Worm (Caenorhabditis elegans) whole organism, young adult: ENCODE measurements around the gene srh-22.

Experiments
- B0019.2 ChIP-seq: fragments of 200-800 bp; sonication (Bioruptor generic); conservative IDR thresholded peaks from 2 replicates; pipeline ENCODE4 v1.3.6; 2022; ENCODE audit warnings: missing genetic modification reagents, missing genetic modification characterization, missing compliant biosample characterization
- F49E8.2 ChIP-seq: sonication (generic microtip); optimal IDR thresholded peaks from 3 replicates; lab custom pipeline; 2017; ENCODE audit warnings: missing genetic modification characterization, mild to moderate bottlenecking, missing compliant biosample characterization, antibody characterized with exemption, moderate library complexity; ENCODE audit not compliant: insufficient read depth
- die-1 ChIP-seq: sonication (generic microtip); optimal IDR thresholded peaks from 2 replicates; lab custom pipeline; 2016; ENCODE audit warnings: missing genotype, mild to moderate bottlenecking, missing genetic modification characterization, missing compliant biosample characterization
- dox-1 ChIP-seq: fragments of 200-800 bp; sonication (Bioruptor generic); IDR thresholded peaks from 2 replicates; pipeline ENCODE4 v1.3.6; 2022; ENCODE audit warnings: missing genetic modification reagents, missing genetic modification characterization, missing compliant biosample characterization
- gei-17 ChIP-seq: fragments of 200-800 bp; sonication (Bioruptor generic); optimal IDR thresholded peaks from 2 replicates; lab custom pipeline; 2018; ENCODE audit warnings: mild to moderate bottlenecking, missing genetic modification characterization, missing compliant biosample characterization
- him-1 ChIP-seq: sonication (generic microtip); optimal IDR thresholded peaks from 2 replicates; lab custom pipeline; 2016; ENCODE audit warnings: missing genotype, missing genetic modification reagents, missing genetic modification characterization, missing compliant biosample characterization
- let-526 ChIP-seq: fragments of 200-800 bp; sonication (Bioruptor generic); IDR thresholded peaks from 2 replicates; pipeline ENCODE4 v1.3.6; 2022; ENCODE audit warnings: missing genetic modification reagents, missing genetic modification characterization, missing compliant biosample characterization
- lin-35 ChIP-seq, 3 experiments: fragments of 150-350 bp in 2 of 3; sonication (generic microtip) in 1 of 3; optimal IDR thresholded peaks; 2 replicates each; lab custom pipeline; 2014 to 2018; ENCODE audit warnings: missing biosample characterization in 3 of 3, missing genetic modification characterization in 3 of 3, missing genetic modification reagents in 3 of 3
- lsy-27 ChIP-seq: sonication (generic microtip); optimal IDR thresholded peaks from 2 replicates; lab custom pipeline; 2017; ENCODE audit warnings: missing genetic modification characterization, mild to moderate bottlenecking, missing compliant biosample characterization, antibody characterized with exemption, missing genotype, borderline replicate concordance; ENCODE audit not compliant: insufficient read depth
- madf-10 ChIP-seq: sonication (generic microtip); optimal IDR thresholded peaks from 2 replicates; lab custom pipeline; 2016; ENCODE audit warnings: mild to moderate bottlenecking, missing genetic modification characterization, missing compliant biosample characterization
- nfyb-1 ChIP-seq: fragments of 200-800 bp; sonication (Bioruptor generic); IDR thresholded peaks from 2 replicates; pipeline ENCODE4 v1.3.6; 2022; ENCODE audit warnings: missing genetic modification reagents, missing genetic modification characterization, missing compliant biosample characterization
- snpc-4 ChIP-seq, 5 experiments: fragments of 150-350 bp in 1 of 5; sonication (generic microtip) in 4 of 5; optimal IDR thresholded peaks; 2 replicates each; lab custom pipeline; 2014 to 2018; ENCODE audit warnings: missing genetic modification characterization in 5 of 5, missing biosample characterization in 3 of 5, antibody characterized with exemption in 2 of 5, mild to moderate bottlenecking in 2 of 5, missing compliant biosample characterization in 2 of 5, missing genotype in 2 of 5, moderate library complexity in 2 of 5, missing genetic modification reagents in 1 of 5
- zfh-2 ChIP-seq: fragments of 200-800 bp; sonication (Bioruptor generic); conservative IDR thresholded peaks from 2 replicates; pipeline ENCODE4 v1.3.6; 2022; ENCODE audit warnings: missing genetic modification reagents, missing genetic modification characterization, missing compliant biosample characterization
- ztf-26 ChIP-seq: sonication (generic microtip); optimal IDR thresholded peaks from 2 replicates; lab custom pipeline; 2017; ENCODE audit warnings: missing genetic modification characterization, missing compliant biosample characterization

DNA sequence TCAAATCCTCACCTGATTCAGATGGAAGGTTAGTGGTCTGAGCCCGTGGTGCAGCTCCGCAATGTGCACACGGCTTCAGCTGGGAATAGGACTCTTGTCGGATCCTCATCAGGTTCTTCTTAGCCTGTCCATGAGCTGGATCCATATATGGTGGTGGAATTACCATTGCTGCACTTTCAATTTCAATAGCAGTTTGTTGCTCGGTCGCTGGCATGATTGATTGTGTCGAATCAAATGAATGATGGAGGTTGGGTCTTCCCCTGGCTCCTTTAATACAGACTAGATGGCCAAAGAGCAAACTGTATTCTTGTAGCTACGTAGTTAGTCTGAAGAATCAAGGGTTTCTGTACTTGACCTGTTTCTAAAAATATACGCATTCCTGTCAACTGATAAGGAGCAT, 10.7 kb downstream of the srh-22 start, which contains the start of gene C02E7.10:
- TF ChIP-seq gei-17 (GFP tag; lab: Kevin White, UChicago) = no peak
- no peak for TF ChIP-seq F49E8.2 (tag; lab: Kevin White, UChicago)
- TF ChIP-seq dox-1 = no peak
- TF ChIP-seq snpc-4 (GFP tag; optimal IDR thresholded peaks at IDR 0.05; lab: Kevin White, UChicago) = no peak
- TF ChIP-seq snpc-4 (tag; optimal IDR thresholded peaks at IDR 0.05; lab: Kevin White, UChicago) = no peak
- no peak for TF ChIP-seq nfyb-1 (GFP tag; lab: Robert Waterston, UW)
- TF ChIP-seq madf-10 (tag; lab: Kevin White, UChicago) = no peak
- TF ChIP-seq B0019.2 (GFP tag; lab: Robert Waterston, UW) = no peak
- TF ChIP-seq zfh-2 (GFP tag; lab: Robert Waterston, UW) = no peak
- no peak for TF ChIP-seq die-1
- TF ChIP-seq lin-35 (GFP tag; optimal IDR thresholded peaks at IDR 0.05; lab: Kevin White, UChicago) = no peak
- TF ChIP-seq let-526 (GFP tag; lab: Robert Waterston, UW) = no peak
- TF ChIP-seq him-1 (tag; lab: Kevin White, UChicago) = no peak
- no peak for TF ChIP-seq ztf-26 (tag; lab: Kevin White, UChicago)
- TF ChIP-seq lsy-27 (tag; lab: Kevin White, UChicago) = no peak
